Worm (Caenorhabditis elegans) whole organism, L2 larva: ENCODE data around the gene F52E1.14.

ENCODE experiments used
- nhr-11 ChIP-seq: fragments of 150-350 bp; optimal IDR thresholded peaks from 2 replicates; lab custom pipeline; 2014; ENCODE audit warnings: missing biosample characterization, missing genetic modification characterization
- nhr-6 ChIP-seq: fragments of 150-350 bp; optimal IDR thresholded peaks from 2 replicates; lab custom pipeline; 2014; ENCODE audit warnings: missing biosample characterization, missing genetic modification characterization
- nhr-77 ChIP-seq: fragments of 150-350 bp; optimal IDR thresholded peaks from 2 replicates; lab custom pipeline; 2014; ENCODE audit warnings: missing biosample characterization, missing genetic modification characterization

ce11 chrV:8375849-8376248 is 7.9 kb upstream of the F52E1.14 start, which contains the start of gene F38E1.3:
- TF ChIP-seq nhr-11 (no peak), nhr-6 (tag; lab: Kevin White, UChicago) (no peak), nhr-77 (tag; lab: Kevin White, UChicago) (no peak)
